Worm (Caenorhabditis elegans) whole organism, mixed stage, embryonic: ENCODE data around the gene C54F6.3.

Source experiments
- M03D4.4 ChIP-seq: sonication (generic microtip); optimal IDR thresholded peaks from 2 replicates; lab custom pipeline; 2017; ENCODE audit warnings: mild to moderate bottlenecking, missing genetic modification characterization, missing compliant biosample characterization
- bed-3 ChIP-seq: fragments of 200-800 bp; sonication (Bioruptor generic); optimal IDR thresholded peaks from 3 replicates; lab custom pipeline; 2018; ENCODE audit warnings: mild to moderate bottlenecking, missing genetic modification characterization, moderate library complexity, missing compliant biosample characterization
- blmp-1 ChIP-seq: fragments of 150-350 bp; optimal IDR thresholded peaks from 2 replicates; lab custom pipeline; 2014; ENCODE audit warnings: missing biosample characterization, missing genetic modification characterization
- ceh-39 ChIP-seq: fragments of 150-350 bp; optimal IDR thresholded peaks from 2 replicates; lab custom pipeline; 2014; ENCODE audit warnings: missing biosample characterization, missing genetic modification characterization
- ces-1 ChIP-seq: fragments of 150-350 bp; optimal IDR thresholded peaks from 2 replicates; lab custom pipeline; 2014; ENCODE audit warnings: missing biosample characterization, missing genetic modification reagents, missing genetic modification characterization
- drap-1 ChIP-seq: fragments of 200-800 bp; sonication (Bioruptor generic); optimal IDR thresholded peaks from 3 replicates; lab custom pipeline; 2018; ENCODE audit warnings: mild to moderate bottlenecking, missing genetic modification characterization, missing compliant biosample characterization
- elt-1 ChIP-seq: sonication (generic microtip); optimal IDR thresholded peaks from 2 replicates; lab custom pipeline; 2017; ENCODE audit warnings: missing genetic modification characterization, mild to moderate bottlenecking, missing compliant biosample characterization, antibody characterized with exemption, moderate library complexity, borderline replicate concordance; ENCODE audit not compliant: insufficient read depth
- elt-3 ChIP-seq: fragments of 150-350 bp; optimal IDR thresholded peaks from 2 replicates; lab custom pipeline; 2014; ENCODE audit warnings: missing biosample characterization, missing genetic modification characterization
- ham-2 ChIP-seq: fragments of 200-800 bp; sonication (Bioruptor generic); optimal IDR thresholded peaks from 2 replicates; lab custom pipeline; 2018; ENCODE audit warnings: mild to moderate bottlenecking, missing genetic modification characterization, missing compliant biosample characterization
- lin-13 ChIP-seq: fragments of 150-350 bp; optimal IDR thresholded peaks from 2 replicates; lab custom pipeline; 2014; ENCODE audit warnings: missing biosample characterization, missing genetic modification characterization
- lin-32 ChIP-seq: fragments of 200-800 bp; sonication (Bioruptor generic); optimal IDR thresholded peaks from 2 replicates; lab custom pipeline; 2018; ENCODE audit warnings: mild to moderate bottlenecking, missing genetic modification characterization, missing compliant biosample characterization
- lsy-2 ChIP-seq: fragments of 150-350 bp; optimal IDR thresholded peaks from 2 replicates; lab custom pipeline; 2014; ENCODE audit warnings: missing biosample characterization, missing genetic modification characterization
- mab-5 ChIP-seq: fragments of 150-350 bp; optimal IDR thresholded peaks from 2 replicates; lab custom pipeline; 2014; ENCODE audit warnings: missing biosample characterization, missing genetic modification characterization
- mep-1 ChIP-seq: fragments of 150-350 bp; optimal IDR thresholded peaks from 2 replicates; lab custom pipeline; 2017; ENCODE audit warnings: missing biosample characterization, missing genetic modification reagents, missing genetic modification characterization, inconsistent platforms
- mls-2 ChIP-seq: sonication (generic microtip); optimal IDR thresholded peaks from 2 replicates; lab custom pipeline; 2016; ENCODE audit warnings: mild to moderate bottlenecking, missing genetic modification characterization, moderate library complexity, missing compliant biosample characterization
- nhr-12 ChIP-seq: fragments of 150-350 bp; optimal IDR thresholded peaks from 2 replicates; lab custom pipeline; 2014; ENCODE audit warnings: missing biosample characterization, missing genetic modification characterization
- nhr-2 ChIP-seq: fragments of 150-350 bp; optimal IDR thresholded peaks from 2 replicates; lab custom pipeline; 2014; ENCODE audit warnings: missing biosample characterization, missing genetic modification characterization
- nhr-237 ChIP-seq: fragments of 150-350 bp; optimal IDR thresholded peaks from 2 replicates; lab custom pipeline; 2014; ENCODE audit warnings: missing biosample characterization, missing genetic modification characterization
- nhr-76 ChIP-seq: sonication (generic microtip); optimal IDR thresholded peaks from 2 replicates; lab custom pipeline; 2017; ENCODE audit warnings: missing biosample characterization, missing genetic modification characterization
- pha-4 ChIP-seq: fragments of 150-350 bp; optimal IDR thresholded peaks from 2 replicates; lab custom pipeline; 2018; ENCODE audit warnings: missing biosample characterization, missing genetic modification reagents, missing genetic modification characterization
- sem-2 ChIP-seq: fragments of 200-800 bp; sonication (Bioruptor generic); optimal IDR thresholded peaks from 2 replicates; lab custom pipeline; 2018; ENCODE audit warnings: mild to moderate bottlenecking, missing genetic modification characterization, missing compliant biosample characterization
- sptf-1 ChIP-seq: sonication (generic microtip); optimal IDR thresholded peaks from 2 replicates; lab custom pipeline; 2017; ENCODE audit warnings: mild to moderate bottlenecking, missing genetic modification characterization, moderate library complexity, missing compliant biosample characterization
- unc-120 ChIP-seq: sonication (generic microtip); optimal IDR thresholded peaks from 2 replicates; lab custom pipeline; 2017; ENCODE audit warnings: missing genetic modification characterization, missing compliant biosample characterization; ENCODE audit not compliant: poor library complexity, severe bottlenecking
- unc-39 ChIP-seq: fragments of 150-350 bp; optimal IDR thresholded peaks from 2 replicates; lab custom pipeline; 2014; ENCODE audit warnings: missing biosample characterization, missing genetic modification characterization
- unc-62 ChIP-seq: fragments of 150-350 bp; optimal IDR thresholded peaks from 2 replicates; lab custom pipeline; 2014; ENCODE audit warnings: missing biosample characterization, missing genetic modification reagents, missing genetic modification characterization
- zip-8 ChIP-seq: fragments of 150-350 bp; optimal IDR thresholded peaks from 2 replicates; lab custom pipeline; 2014; ENCODE audit warnings: missing biosample characterization, missing genetic modification characterization

C54F6.3 gene

DNA sequence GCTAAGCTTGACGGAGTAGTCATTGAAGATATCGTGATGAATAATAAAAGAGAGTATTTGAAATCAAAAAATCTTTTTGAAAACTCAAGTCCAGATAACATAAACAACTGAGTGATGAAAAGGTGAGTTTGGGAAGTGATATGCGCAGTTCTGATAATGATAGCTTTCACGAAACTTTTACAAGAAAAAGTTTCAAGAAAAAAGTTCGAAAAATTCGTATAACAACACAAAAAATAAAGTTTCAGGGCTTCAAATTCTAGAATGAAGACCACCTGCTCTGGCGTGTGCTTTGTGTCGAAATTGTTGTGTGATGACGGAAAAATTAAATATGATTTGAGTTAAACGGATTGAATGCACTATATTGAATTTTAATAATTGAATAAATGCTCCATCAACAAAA, 13.0 kb upstream of the C54F6.3 start, which contains the start of gene srb-19:
TSS of gene srb-19 (minus strand) at position 101 of the 400 bp plus-strand sequence.
- TF ChIP-seq bed-3 (GFP tag; lab: Kevin White, UChicago), result no peak
- TF ChIP-seq ces-1 (GFP tag; lab: Kevin White, UChicago), result peak; percentile 31
- TF ChIP-seq, all 35 proteins: peak for 1

DNA sequence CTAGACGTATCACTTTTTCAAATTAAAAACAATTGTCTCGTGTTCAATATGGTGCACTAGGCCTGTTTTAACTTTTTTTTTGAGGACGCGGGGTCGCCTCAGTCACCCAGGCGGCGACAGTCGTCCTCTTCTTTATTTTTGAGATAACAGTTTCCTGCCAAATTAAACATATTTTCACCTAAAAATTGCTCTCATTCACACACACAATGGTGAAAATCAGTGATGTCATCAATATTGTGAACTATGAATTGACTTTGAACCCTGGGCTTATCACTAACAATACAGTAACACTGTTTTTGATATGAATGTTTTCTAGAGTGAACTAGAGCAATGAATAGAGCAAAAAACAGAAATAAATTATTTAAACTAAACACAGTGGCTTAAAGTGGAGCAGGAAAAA, 11.7 kb upstream of the C54F6.3 start:
- TF ChIP-seq mep-1 (tag; lab: Kevin White, UChicago) (no peak), mls-2 (tag; lab: Kevin White, UChicago) (no peak), elt-1 (tag; lab: Kevin White, UChicago) (no peak), unc-120 (tag; lab: Kevin White, UChicago) (no peak), lin-13 (no peak)
- TF ChIP-seq, all 35 proteins: peak for 0

DNA sequence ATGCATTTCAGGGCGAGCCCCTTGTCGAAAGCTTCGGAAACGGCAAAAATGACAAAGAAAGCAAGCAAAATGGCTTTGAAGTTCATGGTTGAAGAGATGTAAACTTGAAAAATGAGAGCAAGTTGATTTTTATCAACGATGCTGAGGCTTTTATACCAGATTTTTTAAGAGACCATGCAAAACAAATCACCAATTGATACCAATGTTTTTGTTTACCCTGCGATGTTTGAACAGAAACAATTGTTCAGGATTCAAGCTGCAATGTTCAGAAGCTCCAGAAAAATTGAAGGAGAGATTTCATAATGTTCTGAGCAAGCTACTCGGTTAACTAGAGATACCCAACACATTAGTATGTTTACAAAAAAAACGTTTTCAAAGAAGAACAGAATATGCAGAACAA, 10.8 kb upstream of the C54F6.3 start, which contains the start of gene C54F6.15:
TSS of gene C54F6.15 (minus strand) at position 101 of the 400 bp plus-strand sequence.
- TF ChIP-seq nhr-76 (no peak), lsy-2 (tag; lab: Kevin White, UChicago) (no peak), M03D4.4 (tag; lab: Kevin White, UChicago) (no peak), pha-4 (tag; lab: Kevin White, UChicago) (no peak), sptf-1 (tag; lab: Kevin White, UChicago) (no peak), unc-120 (tag; lab: Kevin White, UChicago) (no peak), mab-5 (tag; lab: Kevin White, UChicago) (no peak)

DNA sequence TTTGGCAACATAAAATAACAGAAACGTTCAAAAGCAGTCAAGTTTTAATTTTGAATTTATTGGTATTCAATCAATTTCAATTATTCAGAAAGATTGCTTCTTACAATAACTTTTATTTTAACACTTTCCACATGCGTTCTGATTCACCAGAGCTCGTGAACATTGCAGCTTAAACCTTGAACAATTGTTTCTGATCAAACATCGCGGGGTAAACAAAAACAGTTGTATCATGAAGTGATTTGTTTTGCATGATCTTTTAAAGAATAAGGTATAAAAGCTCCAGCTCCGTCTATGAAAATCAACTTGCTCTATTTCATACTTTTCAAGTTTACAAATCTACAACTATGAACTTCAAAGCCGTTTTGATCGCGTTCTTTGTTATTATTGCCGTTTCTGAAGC, 9.7 kb upstream of the C54F6.3 start, which contains the start of gene C54F6.6:
TSS of gene C54F6.6 (plus strand) at position 301 of the 400 bp plus-strand sequence.
- no peak for TF ChIP-seq zip-8 (tag; lab: Kevin White, UChicago)
- no peak for TF ChIP-seq nhr-12 (tag; lab: Kevin White, UChicago)
- TF ChIP-seq drap-1 (GFP tag; lab: Kevin White, UChicago), result no peak
- no peak for TF ChIP-seq nhr-76
- TF ChIP-seq elt-3 (tag; lab: Kevin White, UChicago), result no peak
- no peak for TF ChIP-seq mab-5 (tag; lab: Kevin White, UChicago)
- no peak for TF ChIP-seq pha-4 (tag; lab: Kevin White, UChicago)
- no peak for TF ChIP-seq sptf-1 (tag; lab: Kevin White, UChicago)

DNA sequence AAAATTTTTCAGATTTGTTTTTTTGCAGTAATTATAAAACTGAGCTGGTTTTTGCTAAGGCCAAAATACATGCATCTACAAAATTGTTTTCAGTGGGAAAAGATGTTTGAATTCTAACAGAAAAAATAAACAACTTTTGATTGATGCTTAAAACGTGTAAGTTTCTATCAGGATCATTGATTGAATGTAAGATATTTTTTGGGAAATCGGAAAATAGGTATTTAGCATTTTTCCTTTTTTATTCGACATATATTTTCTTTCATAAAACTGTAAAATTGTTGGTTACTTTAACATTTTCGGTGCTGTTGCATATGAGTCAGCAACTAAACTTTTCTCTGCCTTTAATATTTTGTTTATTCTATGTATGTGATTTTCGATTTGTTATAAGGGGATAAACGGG, 8.6 kb upstream of the C54F6.3 start, which contains the start of gene C54F6.20:
TSS of gene C54F6.20 (plus strand) at position 301 of the 400 bp plus-strand sequence.
- TF ChIP-seq lsy-2 (tag; lab: Kevin White, UChicago), result no peak
- TF ChIP-seq mls-2 (tag; lab: Kevin White, UChicago), result no peak

- no peak for TF ChIP-seq lin-32 (GFP tag; lab: Kevin White, UChicago)
- TF ChIP-seq nhr-76, result no peak
- no peak for TF ChIP-seq ham-2
- TF ChIP-seq lsy-2 (tag; lab: Kevin White, UChicago), result no peak
- TF ChIP-seq M03D4.4 (tag; lab: Kevin White, UChicago), result no peak
- TF ChIP-seq nhr-237 (tag; lab: Kevin White, UChicago), result no peak
- no peak for TF ChIP-seq mep-1 (tag; lab: Kevin White, UChicago)
- no peak for TF ChIP-seq unc-39
- no peak for TF ChIP-seq blmp-1 (tag; lab: Kevin White, UChicago)
- no peak for TF ChIP-seq mab-5 (tag; lab: Kevin White, UChicago)
- no peak for TF ChIP-seq bed-3 (GFP tag; lab: Kevin White, UChicago)
- TF ChIP-seq nhr-2, result no peak
- no peak for TF ChIP-seq unc-120 (tag; lab: Kevin White, UChicago)
- TF ChIP-seq ceh-39 (tag; lab: Kevin White, UChicago), result no peak
- TF ChIP-seq, all 35 proteins: peak for 0
Measured at ce11 chrV:7525695-7526094, 7.4 kb upstream of the C54F6.3 start, which contains the start of gene C54F6.18. Gene C54F6.18, plus strand, starts transcription at chrV:7525995.

DNA sequence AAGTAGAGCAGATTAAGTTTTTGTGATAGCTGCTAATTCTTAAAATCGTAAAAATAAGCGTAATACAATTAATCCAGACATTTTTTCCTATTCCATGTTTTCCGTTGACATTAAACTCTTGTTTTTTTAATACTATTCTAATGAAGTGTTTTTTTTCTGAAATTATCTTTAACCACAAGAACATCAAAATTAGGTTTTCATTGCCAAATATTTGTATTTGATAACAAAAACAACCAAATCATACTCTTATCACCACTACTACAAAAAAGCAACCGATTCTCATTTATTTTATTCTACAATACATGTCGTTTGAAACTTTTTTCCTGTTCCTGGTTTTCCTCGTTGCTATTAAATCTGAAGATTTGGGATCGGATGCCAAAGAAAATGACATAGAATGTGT, 5.9 kb upstream of the C54F6.3 start, which contains the start of gene C54F6.17:
TSS of gene C54F6.17 (plus strand) at position 301 of the 400 bp plus-strand sequence.
- TF ChIP-seq mls-2 (tag; lab: Kevin White, UChicago), result no peak

DNA sequence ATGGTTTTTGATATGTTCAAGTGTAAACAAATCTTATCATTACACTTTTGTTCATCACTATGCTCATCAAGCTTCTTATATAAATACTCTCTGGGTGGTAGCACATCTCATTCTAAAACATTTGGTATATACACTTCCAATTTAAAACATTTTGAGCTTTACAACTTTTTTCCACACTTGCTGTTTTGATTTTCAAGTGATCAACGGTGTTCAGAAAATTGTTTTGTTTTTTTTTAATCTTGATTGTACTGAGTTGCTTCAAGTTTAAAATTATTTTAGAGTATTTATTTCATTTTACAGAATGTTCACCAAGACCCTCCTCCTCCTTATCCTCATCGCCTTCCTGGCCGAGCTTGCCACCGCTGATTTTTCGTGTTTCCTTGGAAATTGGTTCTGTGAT, 4.2 kb upstream of the C54F6.3 start, which contains the start of gene C54F6.5:
TSS of gene C54F6.5 (plus strand) at position 301 of the 400 bp plus-strand sequence.
- TF ChIP-seq unc-62 (GFP tag; lab: Kevin White, UChicago), result no peak
- no peak for TF ChIP-seq ces-1 (GFP tag; lab: Kevin White, UChicago)
- TF ChIP-seq lin-32 (GFP tag; lab: Kevin White, UChicago), result no peak
- no peak for TF ChIP-seq mep-1 (tag; lab: Kevin White, UChicago)
- no peak for TF ChIP-seq ceh-39 (tag; lab: Kevin White, UChicago)
- TF ChIP-seq sem-2 (GFP tag; lab: Kevin White, UChicago), result no peak
- no peak for TF ChIP-seq elt-1 (tag; lab: Kevin White, UChicago)
